Worm (Caenorhabditis elegans): Measurements from ENCODE around the gene F16B4.6.

DNA sequence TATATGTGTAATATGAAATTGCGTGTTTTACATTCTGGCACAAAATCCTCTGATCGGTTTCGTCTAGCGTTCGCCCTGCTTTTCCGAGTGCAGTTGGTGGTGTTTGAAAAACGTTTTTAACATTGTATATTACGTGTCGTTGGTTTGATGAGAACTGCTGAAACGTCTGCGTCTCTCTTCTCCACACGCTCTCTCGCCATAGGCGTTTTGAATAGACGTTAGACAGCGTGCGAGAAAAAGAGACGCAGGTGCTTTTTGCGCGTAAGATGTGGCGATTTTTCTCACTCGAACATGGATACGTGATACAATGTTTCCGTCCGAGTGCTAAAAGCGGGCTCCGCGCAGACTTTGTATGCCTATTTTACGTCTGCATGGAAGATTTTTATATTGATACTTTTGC, 33.5 kb downstream of the F16B4.6 start:
- TF ChIP-seq tab-1 (GFP tag; IDR thresholded peaks at IDR 0.05), result no peak
- TF ChIP-seq T22C8.4 (GFP tag; IDR thresholded peaks at IDR 0.05), result no peak
- TF ChIP-seq cog-1 (tag; optimal IDR thresholded peaks at IDR 0.05), result no peak
- TF ChIP-seq klf-2 (GFP tag; conservative IDR thresholded peaks at IDR 0.05), result no peak
